Worm (Caenorhabditis elegans): ENCODE results near the gene pck-1.

DNA sequence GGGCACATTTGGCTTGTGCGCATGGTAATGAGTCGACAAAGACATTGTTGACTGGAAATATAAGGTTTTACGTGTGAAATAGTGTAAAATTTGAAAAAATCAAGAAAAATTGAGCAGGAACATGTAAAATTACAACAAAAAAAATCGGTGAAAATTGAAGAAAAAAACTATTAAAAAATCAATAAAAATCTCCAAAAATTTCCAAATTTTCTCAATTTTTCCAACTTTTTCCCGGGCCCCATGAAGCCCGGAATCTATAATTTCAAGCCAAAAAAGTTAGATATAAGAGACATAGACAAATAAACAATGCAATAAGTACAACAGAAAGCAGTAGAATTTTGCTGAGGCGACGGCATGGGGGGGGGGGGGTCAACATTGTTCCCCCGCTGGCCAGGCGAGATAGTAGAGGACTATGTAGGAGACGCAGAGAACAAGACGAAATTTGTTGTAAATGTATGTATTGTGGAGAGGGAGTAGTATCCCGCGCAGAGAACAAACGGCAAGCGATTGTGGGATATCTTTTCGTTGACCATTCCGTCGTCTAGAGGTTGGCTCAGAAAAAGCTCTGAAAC lies 28.8 kb upstream of the pck-1 start, which contains the start of gene pat-4:
- TF ChIP-seq ceh-9 (tag; optimal IDR thresholded peaks at IDR 0.05) (no peak), nhr-67 (tag; optimal IDR thresholded peaks at IDR 0.05) (no peak), nhr-12 (tag; optimal IDR thresholded peaks at IDR 0.05) (no peak)

Measured in whole organism, L3 larva.